Worm (Caenorhabditis elegans) whole organism, L1 larva: ENCODE measurements around the gene gcsh-1.

Source experiments
- C04F5.9 ChIP-seq: sonication (generic microtip); optimal IDR thresholded peaks from 2 replicates; lab custom pipeline; 2016; ENCODE audit warnings: missing genetic modification characterization, missing compliant biosample characterization
- alr-1 ChIP-seq: fragments of 200-800 bp; sonication (Bioruptor generic); optimal IDR thresholded peaks from 2 replicates; lab custom pipeline; 2018; ENCODE audit warnings: borderline replicate concordance, mild to moderate bottlenecking, missing genetic modification characterization, missing compliant biosample characterization
- ama-1 ChIP-seq: fragments of 150-350 bp; optimal IDR thresholded peaks from 2 replicates; lab custom pipeline; 2014
- blmp-1 ChIP-seq: fragments of 150-350 bp; optimal IDR thresholded peaks from 2 replicates; lab custom pipeline; 2014; ENCODE audit warnings: missing biosample characterization, missing genetic modification characterization
- ceh-82 ChIP-seq, 3 experiments: fragments of 150-350 bp in 1 of 3; sonication (generic microtip) in 2 of 3; optimal IDR thresholded peaks; 2 replicates each; lab custom pipeline; 2014 to 2017; ENCODE audit warnings: missing biosample characterization in 3 of 3, missing genetic modification characterization in 3 of 3
- ceh-88 ChIP-seq: fragments of 200-800 bp; sonication (Bioruptor generic); IDR thresholded peaks from 2 replicates; pipeline ENCODE4 v1.3.6; 2022; ENCODE audit warnings: missing genetic modification characterization, missing compliant biosample characterization
- ces-1 ChIP-seq: fragments of 150-350 bp; optimal IDR thresholded peaks from 2 replicates; lab custom pipeline; 2014; ENCODE audit warnings: missing biosample characterization, missing genetic modification reagents, missing genetic modification characterization
- dpl-1 ChIP-seq, 3 experiments: fragments of 150-350 bp in 2 of 3; sonication (generic microtip) in 1 of 3; optimal IDR thresholded peaks; 2 replicates each; lab custom pipeline; 2014 to 2017; ENCODE audit warnings: missing biosample characterization in 3 of 3, missing genetic modification characterization in 3 of 3, missing genetic modification reagents in 3 of 3
- dsc-1 ChIP-seq: sonication (generic microtip); optimal IDR thresholded peaks from 2 replicates; lab custom pipeline; 2016; ENCODE audit warnings: mild to moderate bottlenecking, missing genetic modification characterization, missing compliant biosample characterization
- efl-1 ChIP-seq, 4 experiments: fragments of 150-350 bp; optimal IDR thresholded peaks in 3 of 4; peaks in 1 of 4; 1 replicate in 1 of 4; 2 replicates in 3 of 4; lab custom pipeline; 2014; ENCODE audit warnings: missing biosample characterization in 2 of 4, missing genetic modification characterization in 2 of 4, missing genetic modification reagents in 2 of 4
- egl-13 ChIP-seq: sonication (generic microtip); optimal IDR thresholded peaks from 2 replicates; lab custom pipeline; 2016; ENCODE audit warnings: missing genotype, missing genetic modification reagents, missing genetic modification characterization, missing compliant biosample characterization
- egl-27 ChIP-seq, 2 experiments: fragments of 150-350 bp in 1 of 2; sonication (generic microtip); optimal IDR thresholded peaks; 3 replicates each; lab custom pipeline; 2017 to 2018; ENCODE audit warnings: missing biosample characterization in 2 of 2, missing genetic modification characterization in 2 of 2, missing genetic modification reagents in 2 of 2
- fkh-4 ChIP-seq: sonication (generic microtip); optimal IDR thresholded peaks from 2 replicates; lab custom pipeline; 2016; ENCODE audit warnings: missing compliant biosample characterization, missing genetic modification characterization, borderline replicate concordance
- grh-1 ChIP-seq: fragments of 200-800 bp; sonication (Bioruptor generic); IDR thresholded peaks from 2 replicates; pipeline ENCODE4 v1.3.6; 2022; ENCODE audit warnings: missing genetic modification reagents, missing genetic modification characterization, missing compliant biosample characterization
- hlh-17 ChIP-seq: fragments of 200-800 bp; sonication (Bioruptor generic); optimal IDR thresholded peaks from 2 replicates; lab custom pipeline; 2018; ENCODE audit warnings: missing genetic modification characterization, mild to moderate bottlenecking, missing compliant biosample characterization, moderate library complexity, borderline replicate concordance
- hlh-4 ChIP-seq: sonication (generic microtip); optimal IDR thresholded peaks from 2 replicates; lab custom pipeline; 2016; ENCODE audit warnings: mild to moderate bottlenecking, missing genetic modification characterization, missing compliant biosample characterization
- hpl-2 ChIP-seq: fragments of 150-350 bp; optimal IDR thresholded peaks from 2 replicates; lab custom pipeline; 2014; ENCODE audit warnings: missing biosample characterization, missing genetic modification reagents, missing genetic modification characterization
- irx-1 ChIP-seq: sonication (generic microtip); optimal IDR thresholded peaks from 2 replicates; lab custom pipeline; 2016; ENCODE audit warnings: missing genetic modification characterization, missing compliant biosample characterization
- isw-1 ChIP-seq: fragments of 200-800 bp; sonication (Bioruptor generic); IDR thresholded peaks from 2 replicates; pipeline ENCODE4 v1.3.6; 2022; ENCODE audit warnings: missing genetic modification characterization, missing compliant biosample characterization
- jun-1 ChIP-seq: fragments of 150-350 bp; optimal IDR thresholded peaks from 2 replicates; lab custom pipeline; 2014; ENCODE audit warnings: missing biosample characterization, missing genetic modification reagents, missing genetic modification characterization
- lin-15B ChIP-seq: fragments of 150-350 bp; sonication (generic microtip); optimal IDR thresholded peaks from 3 replicates; lab custom pipeline; 2014; ENCODE audit warnings: missing biosample characterization, missing genetic modification characterization
- lsy-2 ChIP-seq, 2 experiments: fragments of 150-350 bp; optimal IDR thresholded peaks; 2 replicates each; lab custom pipeline; 2014; ENCODE audit warnings: missing biosample characterization in 2 of 2, missing genetic modification characterization in 2 of 2
- mdl-1 ChIP-seq, 2 experiments: fragments of 150-350 bp; optimal IDR thresholded peaks; 2 replicates each; lab custom pipeline; 2014 to 2017; ENCODE audit warnings: missing biosample characterization in 2 of 2, missing genetic modification characterization in 2 of 2, inconsistent platforms in 1 of 2
- mef-2 ChIP-seq: fragments of 150-350 bp; optimal IDR thresholded peaks from 2 replicates; lab custom pipeline; 2014; ENCODE audit warnings: missing biosample characterization, missing genetic modification characterization
- nhr-11 ChIP-seq: fragments of 150-350 bp; optimal IDR thresholded peaks from 2 replicates; lab custom pipeline; 2014; ENCODE audit warnings: missing biosample characterization, missing genetic modification characterization
- nhr-20 ChIP-seq: sonication (generic microtip); optimal IDR thresholded peaks from 2 replicates; lab custom pipeline; 2016; ENCODE audit warnings: mild to moderate bottlenecking, missing genetic modification characterization, missing compliant biosample characterization
- nhr-47 ChIP-seq: sonication (generic microtip); optimal IDR thresholded peaks from 2 replicates; lab custom pipeline; 2016; ENCODE audit warnings: mild to moderate bottlenecking, missing genetic modification characterization, moderate library complexity, missing compliant biosample characterization
- nhr-71 ChIP-seq: sonication (generic microtip); optimal IDR thresholded peaks from 2 replicates; lab custom pipeline; 2016; ENCODE audit warnings: mild to moderate bottlenecking, missing genetic modification characterization, moderate library complexity, missing compliant biosample characterization
- nhr-84 ChIP-seq: sonication (generic microtip); optimal IDR thresholded peaks from 2 replicates; lab custom pipeline; 2017; ENCODE audit warnings: missing biosample characterization, missing genetic modification characterization
- nhr-85 ChIP-seq: sonication (generic microtip); peaks from one replicate; lab custom pipeline; 2016; ENCODE audit warnings: missing genetic modification characterization, inconsistent platforms, missing compliant biosample characterization
- rnt-1 ChIP-seq: sonication (generic microtip); optimal IDR thresholded peaks from 2 replicates; lab custom pipeline; 2016; ENCODE audit warnings: mild to moderate bottlenecking, missing genetic modification characterization, moderate library complexity, missing compliant biosample characterization
- snu-23 ChIP-seq: sonication (generic microtip); optimal IDR thresholded peaks from 2 replicates; lab custom pipeline; 2016; ENCODE audit warnings: missing genetic modification characterization, missing compliant biosample characterization
- sptf-1 ChIP-seq: fragments of 150-350 bp; optimal IDR thresholded peaks from 2 replicates; lab custom pipeline; 2014; ENCODE audit warnings: missing biosample characterization, missing genetic modification characterization
- swsn-7 ChIP-seq: sonication (generic microtip); optimal IDR thresholded peaks from 2 replicates; lab custom pipeline; 2016; ENCODE audit warnings: missing genetic modification characterization, missing compliant biosample characterization
- tlp-1 ChIP-seq: fragments of 150-350 bp; optimal IDR thresholded peaks from 2 replicates; lab custom pipeline; 2014; ENCODE audit warnings: missing biosample characterization, missing genetic modification characterization
- unc-62 ChIP-seq: fragments of 150-350 bp; optimal IDR thresholded peaks from 2 replicates; lab custom pipeline; 2014; ENCODE audit warnings: missing biosample characterization, missing genetic modification reagents, missing genetic modification characterization
- unc-86 ChIP-seq: sonication (generic microtip); optimal IDR thresholded peaks from 2 replicates; lab custom pipeline; 2016; ENCODE audit warnings: missing genetic modification characterization, missing compliant biosample characterization
- unc-98 ChIP-seq: fragments of 200-800 bp; sonication (Bioruptor generic); IDR thresholded peaks from 2 replicates; pipeline ENCODE4 v1.3.6; 2022; ENCODE audit warnings: missing genetic modification characterization, missing compliant biosample characterization
- vab-15 ChIP-seq: sonication (generic microtip); optimal IDR thresholded peaks from 2 replicates; lab custom pipeline; 2017; ENCODE audit warnings: missing genotype, mild to moderate bottlenecking, missing genetic modification characterization, missing compliant biosample characterization
- xbp-1 ChIP-seq: sonication (generic microtip); optimal IDR thresholded peaks from 2 replicates; lab custom pipeline; 2016; ENCODE audit warnings: missing genetic modification characterization, missing compliant biosample characterization
- zag-1 ChIP-seq: fragments of 150-350 bp; optimal IDR thresholded peaks from 2 replicates; lab custom pipeline; 2014; ENCODE audit warnings: missing biosample characterization, missing genetic modification characterization
- zip-4 ChIP-seq: fragments of 200-800 bp; sonication (Bioruptor generic); optimal IDR thresholded peaks from 2 replicates; lab custom pipeline; 2018; ENCODE audit warnings: mild to moderate bottlenecking, missing genetic modification characterization, moderate library complexity, missing compliant biosample characterization

gcsh-1 gene

DNA sequence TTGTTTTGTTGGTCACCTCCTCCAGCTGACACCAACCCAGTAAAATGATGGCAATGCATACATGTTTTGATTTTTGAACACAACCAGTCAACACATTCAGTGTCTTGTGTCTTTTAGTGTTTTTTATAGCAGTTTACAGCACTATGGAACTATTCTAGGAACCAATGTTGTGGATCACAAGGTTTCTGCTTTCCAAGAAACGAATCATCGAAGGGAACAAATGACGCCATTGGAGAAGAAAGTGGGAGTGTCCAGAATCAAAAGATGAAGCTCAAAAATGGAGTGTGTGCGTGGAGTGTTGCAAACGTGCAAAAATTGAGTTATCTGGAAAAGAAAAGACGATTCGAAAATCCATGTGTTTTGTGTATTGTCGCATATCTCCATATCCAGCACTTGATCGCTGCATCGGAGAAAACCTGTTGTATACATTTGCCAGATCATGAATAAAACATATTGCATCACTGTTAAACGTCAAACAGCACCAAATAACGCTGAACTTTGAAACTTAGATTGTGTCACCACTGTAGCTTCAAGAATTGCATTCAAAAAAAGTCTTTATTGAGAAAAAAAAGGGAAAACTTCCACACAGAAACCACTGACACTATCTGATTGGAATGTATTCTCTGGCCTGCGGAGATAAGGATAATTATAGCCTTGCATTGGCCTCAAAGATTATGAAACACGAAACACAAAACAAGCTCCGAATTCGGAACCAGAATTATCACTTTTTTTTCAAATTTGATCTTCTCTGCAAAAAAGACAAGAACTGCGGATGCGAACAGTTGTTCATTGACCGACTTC lies 47.6 kb upstream of the gcsh-1 start (continued):
- no peak for TF ChIP-seq lin-15B
- TF ChIP-seq grh-1 (GFP tag; lab: Robert Waterston, UW): no peak
- TF ChIP-seq fkh-4 (tag; lab: Kevin White, UChicago): no peak
- peak; percentile 88 for TF ChIP-seq mef-2 (tag; lab: Kevin White, UChicago)
- TF ChIP-seq blmp-1 (tag; lab: Kevin White, UChicago): peak; percentile 73
- peak; percentile 98 for TF ChIP-seq nhr-71 (tag; lab: Kevin White, UChicago)
- TF ChIP-seq rnt-1 (tag; lab: Kevin White, UChicago): peak; percentile 23
- TF ChIP-seq ces-1 (GFP tag; lab: Kevin White, UChicago): no peak
- peak; percentile 39 for TF ChIP-seq irx-1 (tag; lab: Kevin White, UChicago)
- TF ChIP-seq zip-4 (GFP tag; lab: Kevin White, UChicago): peak; percentile 25
- no peak for TF ChIP-seq unc-98
- TF ChIP-seq efl-1 (optimal IDR thresholded peaks at IDR 0.05; lab: Kevin White, UChicago): no peak
- no peak for TF ChIP-seq efl-1 (GFP tag; optimal IDR thresholded peaks at IDR 0.05 in 1 of 2; lab: Kevin White, UChicago)
- TF ChIP-seq mdl-1 (tag; optimal IDR thresholded peaks at IDR 0.05; lab: Kevin White, UChicago): no peak
- peak; percentile 97 for TF ChIP-seq egl-13 (tag; lab: Kevin White, UChicago)
- TF ChIP-seq hlh-17 (GFP tag; lab: Kevin White, UChicago): no peak
- TF ChIP-seq zag-1 (tag; lab: Kevin White, UChicago): no peak
- no peak for TF ChIP-seq C04F5.9 (tag; lab: Kevin White, UChicago)
- peak; percentile 96 for TF ChIP-seq nhr-47
- TF ChIP-seq nhr-84: no peak
- TF ChIP-seq ceh-88 (GFP tag; lab: Robert Waterston, UW): no peak
- no peak for TF ChIP-seq vab-15
- peak; percentile 70 for TF ChIP-seq nhr-20 (tag; lab: Kevin White, UChicago)
- TF ChIP-seq nhr-85 (tag; lab: Kevin White, UChicago): no peak
- peak in 1 of 3 experiments; percentile 4 for TF ChIP-seq dpl-1 (GFP tag; optimal IDR thresholded peaks at IDR 0.05; lab: Kevin White, UChicago)
- peak; percentile 86 for TF ChIP-seq dsc-1 (tag; lab: Kevin White, UChicago)
- peak; percentile 81 for TF ChIP-seq unc-86 (tag; lab: Kevin White, UChicago)
- TF ChIP-seq isw-1 (GFP tag; lab: Robert Waterston, UW): no peak
- TF ChIP-seq snu-23 (GFP tag; lab: Kevin White, UChicago): peak; percentile 34
- no peak for TF ChIP-seq ama-1 (lab: Kevin White, UChicago)
- TF ChIP-seq sptf-1 (tag; lab: Kevin White, UChicago): no peak
- TF ChIP-seq swsn-7 (tag; lab: Kevin White, UChicago): peak; percentile 82
- TF ChIP-seq tlp-1 (tag; lab: Kevin White, UChicago): no peak
- TF ChIP-seq jun-1 (tag; lab: Kevin White, UChicago): no peak
- no peak for TF ChIP-seq hpl-2 (GFP tag; lab: Kevin White, UChicago)
- peak; percentile 56 for TF ChIP-seq hlh-4 (tag; lab: Kevin White, UChicago)
- no peak for TF ChIP-seq unc-62 (GFP tag; lab: Kevin White, UChicago)
- TF ChIP-seq lsy-2 (tag; optimal IDR thresholded peaks at IDR 0.05; lab: Kevin White, UChicago): peak in 1 of 2 experiments; percentile 72
- no peak for TF ChIP-seq alr-1 (tag; lab: Kevin White, UChicago)
- TF ChIP-seq egl-27 (tag; optimal IDR thresholded peaks at IDR 0.05; lab: Kevin White, UChicago): no peak
- peak; percentile 60 for TF ChIP-seq xbp-1
- TF ChIP-seq nhr-11 (tag; lab: Kevin White, UChicago): peak; percentile 81
- TF ChIP-seq ceh-82 (tag; optimal IDR thresholded peaks at IDR 0.05; lab: Kevin White, UChicago): no peak
